Fruit fly (Drosophila melanogaster) whole organism, embryonic: ENCODE results near the gene heph.
A peak's percentile ranks its signal among the peaks of the same experiment; 100 is the strongest.

ENCODE experiments used
- Atf6 ChIP-seq: fragments of 200-800 bp; sonication (Bioruptor generic); IDR thresholded peaks from 2 replicates; pipeline ENCODE4 v1.3.6; 2022; ENCODE audit warnings: missing biosample characterization, missing genetic modification characterization
- BEAF-32 ChIP-seq: fragments of 200-800 bp; sonication (Bioruptor generic); optimal IDR thresholded peaks from 3 replicates; lab custom pipeline; 2017; ENCODE audit warnings: missing biosample characterization, missing genetic modification characterization, mild to moderate bottlenecking, moderate library complexity, missing genetic modification reagents
- BtbVII ChIP-seq: fragments of 200-800 bp; sonication (Bioruptor generic); optimal IDR thresholded peaks from 3 replicates; lab custom pipeline; 2017; ENCODE audit warnings: missing biosample characterization, mild to moderate bottlenecking, missing genetic modification characterization
- CG10654 ChIP-seq: fragments of 200-800 bp; sonication (Bioruptor generic); optimal IDR thresholded peaks from 2 replicates; lab custom pipeline; 2016; ENCODE audit warnings: missing biosample characterization, missing genetic modification characterization
- CG11695 ChIP-seq: fragments of 200-800 bp; sonication (Bioruptor generic); IDR thresholded peaks from 3 replicates; pipeline ENCODE4 v1.3.6; 2022; ENCODE audit warnings: missing biosample characterization, missing genetic modification characterization
- CG13287 ChIP-seq: fragments of 200-800 bp; sonication (Bioruptor generic); IDR thresholded peaks from 2 replicates; pipeline ENCODE4 v1.3.6; 2022; ENCODE audit warnings: missing biosample characterization, missing genetic modification characterization; ENCODE audit not compliant: partially characterized antibody
- CG14014 ChIP-seq: fragments of 200-800 bp; sonication (Bioruptor generic); IDR thresholded peaks from 2 replicates; pipeline ENCODE4 v1.3.6; 2022; ENCODE audit warnings: missing biosample characterization, missing genetic modification characterization
- CG14667 ChIP-seq: fragments of 200-800 bp; sonication (Bioruptor generic); IDR thresholded peaks from 2 replicates; pipeline ENCODE4 v1.3.6; 2022; ENCODE audit warnings: missing biosample characterization, missing genetic modification characterization
- CG16779 ChIP-seq: fragments of 200-800 bp; sonication (Bioruptor generic); IDR thresholded peaks from 2 replicates; pipeline ENCODE4 v1.3.6; 2022; ENCODE audit warnings: missing biosample characterization, missing genetic modification characterization
- CG17385 ChIP-seq: fragments of 200-800 bp; sonication (Bioruptor generic); optimal IDR thresholded peaks from 3 replicates; lab custom pipeline; 2018; ENCODE audit warnings: missing biosample characterization, mild to moderate bottlenecking, missing genetic modification characterization
- CG1792 ChIP-seq: fragments of 200-800 bp; sonication (Bioruptor generic); optimal IDR thresholded peaks from 2 replicates; lab custom pipeline; 2016; ENCODE audit warnings: missing biosample characterization, missing genetic modification characterization
- CG2875 ChIP-seq: fragments of 200-800 bp; sonication (Bioruptor generic); optimal IDR thresholded peaks from 2 replicates; lab custom pipeline; 2017; ENCODE audit warnings: missing biosample characterization, mild to moderate bottlenecking, missing genetic modification characterization, missing genetic modification reagents
- CG30020 ChIP-seq: fragments of 200-800 bp; optimal IDR thresholded peaks from 2 replicates; lab custom pipeline; 2019; ENCODE audit warnings: missing biosample characterization, mild to moderate bottlenecking, missing genetic modification characterization, moderate library complexity
- CG7963 ChIP-seq: fragments of 200-800 bp; sonication (Bioruptor generic); IDR thresholded peaks from 3 replicates; pipeline ENCODE4 v1.3.6; 2022; ENCODE audit warnings: missing biosample characterization, missing genetic modification characterization; ENCODE audit not compliant: partially characterized antibody
- CG8089 ChIP-seq: fragments of 200-800 bp; sonication (Bioruptor generic); optimal IDR thresholded peaks from 3 replicates; lab custom pipeline; 2016; ENCODE audit warnings: missing biosample characterization, missing genetic modification characterization
- CG8290 ChIP-seq, 3 experiments: fragments of 200-800 bp; sonication (Bioruptor generic); optimal IDR thresholded peaks; 2 replicates each; lab custom pipeline; 2016 to 2019; ENCODE audit warnings: missing biosample characterization in 3 of 3, missing genetic modification characterization in 3 of 3, mild to moderate bottlenecking in 2 of 3, moderate library complexity in 1 of 3
- CG8924 ChIP-seq: fragments of 200-800 bp; optimal IDR thresholded peaks from 3 replicates; lab custom pipeline; 2019; ENCODE audit warnings: missing biosample characterization, mild to moderate bottlenecking, missing genetic modification characterization, moderate library complexity
- CG8944 ChIP-seq: fragments of 200-800 bp; sonication (Bioruptor generic); optimal IDR thresholded peaks from 3 replicates; lab custom pipeline; 2016; ENCODE audit warnings: missing biosample characterization, missing genetic modification characterization
- Camta ChIP-seq: fragments of 200-800 bp; sonication (Bioruptor generic); optimal IDR thresholded peaks from 2 replicates; lab custom pipeline; 2016; ENCODE audit warnings: missing biosample characterization, missing genetic modification characterization
- Dbx ChIP-seq: fragments of 200-800 bp; sonication (Bioruptor generic); IDR thresholded peaks from 3 replicates; pipeline ENCODE4 v1.3.6; 2022; ENCODE audit warnings: missing biosample characterization, missing genetic modification characterization
- Drgx ChIP-seq: fragments of 200-800 bp; sonication (Bioruptor generic); IDR thresholded peaks from 2 replicates; pipeline ENCODE4 v1.3.6; 2022; ENCODE audit warnings: missing biosample characterization, missing genetic modification characterization
- Elba2 ChIP-seq: fragments of 200-800 bp; sonication (Bioruptor generic); optimal IDR thresholded peaks from 3 replicates; lab custom pipeline; 2016; ENCODE audit warnings: missing biosample characterization, missing genetic modification characterization
- Gsc ChIP-seq: fragments of 200-800 bp; sonication (Bioruptor generic); IDR thresholded peaks from 2 replicates; pipeline ENCODE4 v1.3.6; 2022; ENCODE audit warnings: missing biosample characterization, missing genetic modification characterization
- HLH3B ChIP-seq: fragments of 200-800 bp; sonication (Bioruptor generic); IDR thresholded peaks from 2 replicates; pipeline ENCODE4 v1.3.6; 2022; ENCODE audit warnings: missing biosample characterization, missing genetic modification characterization
- Max ChIP-seq: fragments of 200-800 bp; sonication (Bioruptor generic); optimal IDR thresholded peaks from 2 replicates; lab custom pipeline; 2016; ENCODE audit warnings: missing biosample characterization, mild to moderate bottlenecking, missing genetic modification characterization
- Med ChIP-seq: fragments of 200-800 bp; sonication (Bioruptor generic); peaks from one replicate; lab custom pipeline; 2016; ENCODE audit warnings: missing biosample characterization, missing genetic modification characterization, mild to moderate bottlenecking, inconsistent platforms, moderate library complexity
- Mrtf ChIP-seq: fragments of 200-800 bp; sonication (Bioruptor generic); IDR thresholded peaks from 3 replicates; pipeline ENCODE4 v1.3.6; 2022; ENCODE audit warnings: missing biosample characterization, missing genetic modification characterization
- Xrp1 ChIP-seq: fragments of 200-800 bp; sonication (Bioruptor generic); IDR thresholded peaks from 2 replicates; pipeline ENCODE4 v1.3.6; 2022; ENCODE audit warnings: missing biosample characterization, missing genetic modification characterization
- YL-1 ChIP-seq: fragments of 200-800 bp; sonication (Bioruptor generic); optimal IDR thresholded peaks from 3 replicates; lab custom pipeline; 2017; ENCODE audit warnings: missing biosample characterization, mild to moderate bottlenecking, missing genetic modification characterization
- al ChIP-seq: fragments of 200-800 bp; sonication (Bioruptor generic); IDR thresholded peaks from 2 replicates; pipeline ENCODE4 v1.3.6; 2022; ENCODE audit warnings: missing biosample characterization, missing genetic modification characterization
- cad ChIP-seq: fragments of >200 bp; optimal IDR thresholded peaks from 2 replicates; lab custom pipeline; 2017; ENCODE audit warnings: missing biosample characterization, missing genetic modification characterization
- chm ChIP-seq: fragments of 200-800 bp; sonication (Bioruptor generic); IDR thresholded peaks from 2 replicates; pipeline ENCODE4 v1.3.6; 2022; ENCODE audit warnings: missing biosample characterization, missing genetic modification characterization
- crp ChIP-seq, 2 experiments: fragments of 200-800 bp; sonication (Bioruptor generic); optimal IDR thresholded peaks; 2 replicates in 1 of 2; 3 replicates in 1 of 2; lab custom pipeline; 2017; ENCODE audit warnings: missing biosample characterization in 2 of 2, missing genetic modification characterization in 2 of 2, mild to moderate bottlenecking in 1 of 2, moderate library complexity in 1 of 2
- danr ChIP-seq: fragments of 200-800 bp; sonication (Bioruptor generic); IDR thresholded peaks from 2 replicates; pipeline ENCODE4 v1.3.6; 2022; ENCODE audit warnings: missing biosample characterization, missing genetic modification characterization
- dm ChIP-seq: fragments of 200-800 bp; sonication (Bioruptor generic); optimal IDR thresholded peaks from 3 replicates; lab custom pipeline; 2016; ENCODE audit warnings: missing biosample characterization, missing genetic modification characterization
- dysf ChIP-seq: fragments of 200-800 bp; sonication (Bioruptor generic); IDR thresholded peaks from 3 replicates; pipeline ENCODE4 v1.3.6; 2022; ENCODE audit warnings: missing biosample characterization, missing genetic modification characterization
- gcm ChIP-seq: fragments of 200-800 bp; sonication (Bioruptor generic); optimal IDR thresholded peaks from 2 replicates; lab custom pipeline; 2019; ENCODE audit warnings: missing biosample characterization, mild to moderate bottlenecking, missing genetic modification characterization, moderate library complexity
- gro ChIP-seq: fragments of 200-800 bp; sonication (Bioruptor generic); optimal IDR thresholded peaks from 2 replicates; lab custom pipeline; 2016; ENCODE audit warnings: missing biosample characterization, missing genetic modification characterization
- gsb-n ChIP-seq: fragments of 200-800 bp; sonication (Bioruptor generic); optimal IDR thresholded peaks from 3 replicates; lab custom pipeline; 2018; ENCODE audit warnings: missing biosample characterization, mild to moderate bottlenecking, missing genetic modification characterization
- ham ChIP-seq: fragments of 200-800 bp; sonication (Bioruptor generic); IDR thresholded peaks from 2 replicates; pipeline ENCODE4 v1.3.6; 2022; ENCODE audit warnings: missing biosample characterization, missing genetic modification characterization
- klu ChIP-seq: fragments of 200-800 bp; sonication (Bioruptor generic); IDR thresholded peaks from 2 replicates; pipeline ENCODE4 v1.3.6; 2022; ENCODE audit warnings: missing biosample characterization, missing genetic modification characterization
- kni ChIP-seq: fragments of 200-800 bp; sonication (Bioruptor generic); optimal IDR thresholded peaks from 3 replicates; lab custom pipeline; 2017; ENCODE audit warnings: mild to moderate bottlenecking, missing biosample characterization, missing genetic modification reagents, missing genetic modification characterization
- maf-S ChIP-seq: fragments of 200-800 bp; sonication (Bioruptor generic); optimal IDR thresholded peaks from 2 replicates; lab custom pipeline; 2016; ENCODE audit warnings: missing biosample characterization, missing genetic modification characterization
- oc ChIP-seq: fragments of 200-800 bp; sonication (Bioruptor generic); optimal IDR thresholded peaks from 2 replicates; lab custom pipeline; 2018; ENCODE audit warnings: missing biosample characterization, mild to moderate bottlenecking, missing genetic modification characterization, moderate library complexity
- onecut ChIP-seq: fragments of 200-800 bp; sonication (Bioruptor generic); IDR thresholded peaks from 2 replicates; pipeline ENCODE4 v1.3.6; 2022; ENCODE audit warnings: missing biosample characterization, missing genetic modification characterization
- pb ChIP-seq: fragments of 200-800 bp; sonication (Bioruptor generic); optimal IDR thresholded peaks from 3 replicates; lab custom pipeline; 2016; ENCODE audit warnings: missing biosample characterization, missing genetic modification characterization
- ssp ChIP-seq: fragments of 200-800 bp; sonication (Bioruptor generic); IDR thresholded peaks from 2 replicates; pipeline ENCODE4 v1.3.6; 2022; ENCODE audit warnings: missing biosample characterization, missing genetic modification characterization
- tgo ChIP-seq: fragments of 200-800 bp; sonication (Bioruptor generic); IDR thresholded peaks from 3 replicates; pipeline ENCODE4 v1.3.6; 2022; ENCODE audit warnings: missing biosample characterization, missing genetic modification characterization
- tio ChIP-seq: fragments of 200-800 bp; sonication (Bioruptor generic); optimal IDR thresholded peaks from 2 replicates; lab custom pipeline; 2017; ENCODE audit warnings: missing biosample characterization, missing genetic modification characterization, inconsistent platforms
- tup ChIP-seq: fragments of 200-800 bp; sonication (Bioruptor generic); optimal IDR thresholded peaks from 2 replicates; lab custom pipeline; 2016; ENCODE audit warnings: missing biosample characterization, mild to moderate bottlenecking, missing genetic modification characterization, moderate library complexity
- vvl ChIP-seq: fragments of 200-800 bp; sonication (Bioruptor generic); IDR thresholded peaks from 2 replicates; pipeline ENCODE4 v1.3.6; 2022; ENCODE audit warnings: missing biosample characterization, missing genetic modification characterization

Gene heph

DNA sequence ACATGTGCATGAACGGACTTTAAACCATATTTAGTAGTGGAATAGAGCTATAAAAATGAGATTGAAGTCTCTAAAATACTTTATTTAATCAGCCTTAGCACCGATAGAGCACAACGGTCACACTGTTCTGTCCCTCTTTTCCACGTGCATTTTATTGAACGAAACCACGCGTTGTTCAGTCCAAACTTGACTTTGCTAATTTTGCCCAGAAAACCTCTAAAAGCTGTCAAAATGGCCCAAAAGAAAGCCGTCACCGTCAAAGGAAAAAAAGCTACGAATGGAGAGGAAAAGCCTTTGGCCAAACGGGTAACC lies 37.1 kb upstream of the heph start (continued):
- TF ChIP-seq CG8290 (GFP tag; optimal IDR thresholded peaks at IDR 0.05; lab: Kevin White, UChicago) (no peak), CG8290 (tag; optimal IDR thresholded peaks at IDR 0.05; lab: Kevin White, UChicago) (peak in 1 of 2 experiments; percentile 12), Dbx (GFP tag; lab: Robert Waterston, UW) (no peak), Camta (GFP tag; lab: Kevin White, UChicago) (no peak), HLH3B (GFP tag; lab: Robert Waterston, UW) (0 out of 2 replicates have a peak, but pooled peaks have one; percentile 19), dysf (GFP tag; lab: Robert Waterston, UW) (no peak), Atf6 (GFP tag; lab: Robert Waterston, UW) (0 out of 2 replicates have a peak, but pooled peaks have one; percentile 22), BtbVII (GFP tag; lab: Kevin White, UChicago) (peak; percentile 21), onecut (peak; percentile 45), Elba2 (GFP tag; lab: Kevin White, UChicago) (no peak), dm (peak; percentile 94), BEAF-32 (GFP tag; lab: Kevin White, UChicago) (peak; percentile 8), Med (peak; percentile 89), CG8924 (tag; lab: Kevin White, UChicago) (peak; percentile 16), gcm (GFP tag; lab: Kevin White, UChicago) (no peak), YL-1 (peak; percentile 75), CG10654 (GFP tag; lab: Kevin White, UChicago) (no peak), maf-S (GFP tag; lab: Kevin White, UChicago) (no peak), CG8944 (GFP tag; lab: Kevin White, UChicago) (no peak), CG30020 (tag; lab: Kevin White, UChicago) (peak; percentile 35), CG8089 (no peak), CG14014 (0 out of 2 replicates have a peak, but pooled peaks have one; percentile 12), danr (GFP tag; lab: Robert Waterston, UW) (no peak), Mrtf (no peak), Max (GFP tag; lab: Kevin White, UChicago) (peak; percentile 72), CG14667 (GFP tag; lab: Robert Waterston, UW) (no peak), Drgx (GFP tag; lab: Robert Waterston, UW) (no peak), CG11695 (0 out of 3 replicates have a peak, but pooled peaks have one; percentile 18), CG17385 (GFP tag; lab: Kevin White, UChicago) (no peak), Xrp1 (peak; percentile 39; the same call in 1 of the 2 replicates), tgo (GFP tag; lab: Robert Waterston, UW) (0 out of 3 replicates have a peak, but pooled peaks have one; percentile 6)

DNA sequence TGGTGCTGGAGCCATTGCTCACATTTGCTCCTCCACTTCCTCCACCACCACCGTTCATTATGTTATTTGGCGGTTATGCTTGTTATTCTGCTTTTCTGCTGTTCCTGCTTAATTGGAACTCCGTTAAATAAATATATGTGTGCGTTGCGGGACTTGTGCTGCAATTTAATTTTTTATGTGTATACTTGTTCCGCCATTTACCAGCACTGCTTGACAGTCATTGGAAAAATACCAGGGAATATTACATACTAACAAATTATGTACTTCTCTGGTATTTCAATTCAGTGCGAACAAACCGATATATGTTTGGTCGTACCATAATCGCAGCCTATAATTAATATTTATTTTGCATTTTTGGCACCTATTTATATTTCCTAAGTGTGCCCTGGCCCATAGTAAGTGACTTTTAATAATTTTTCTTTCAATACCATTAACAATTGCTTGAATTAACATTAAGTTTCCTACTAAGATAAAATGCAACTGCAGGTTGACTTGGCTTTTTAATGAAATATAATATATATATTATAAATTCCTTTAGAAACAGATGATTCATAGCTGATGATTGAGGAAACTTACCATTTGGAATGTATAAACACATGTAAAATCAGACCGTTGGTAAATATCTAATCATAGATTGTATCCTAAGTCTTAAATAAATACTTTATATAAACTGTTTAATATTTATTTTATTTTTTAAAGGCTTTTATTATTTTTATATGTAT lies 36.6 kb upstream of the heph start, which contains the start of the genes krz and mod:
Gene krz (minus strand): TSS at position 212 of the 722 bp plus-strand sequence.
Gene mod (plus strand): TSS at position 279 of the 722 bp plus-strand sequence.
- TF ChIP-seq CG8290 (GFP tag; optimal IDR thresholded peaks at IDR 0.05; lab: Kevin White, UChicago) = no peak
- TF ChIP-seq CG8290 (tag; optimal IDR thresholded peaks at IDR 0.05; lab: Kevin White, UChicago) = peak in 1 of 2 experiments; percentile 64
- peak; percentile 84 for TF ChIP-seq ssp (GFP tag; lab: Robert Waterston, UW)
- TF ChIP-seq CG2875 (GFP tag; lab: Kevin White, UChicago) = no peak
- TF ChIP-seq tup = no peak
- TF ChIP-seq gro (GFP tag; lab: Kevin White, UChicago) = peak; percentile 45
- TF ChIP-seq ham (GFP tag; lab: Robert Waterston, UW) = no peak
- TF ChIP-seq CG16779 (GFP tag; lab: Robert Waterston, UW) = no peak
- peak; percentile 37; the same call in 1 of the 2 replicates for TF ChIP-seq CG13287 (GFP tag; lab: Robert Waterston, UW)
- TF ChIP-seq chm (GFP tag; lab: Robert Waterston, UW) = peak; percentile 49; the same call in 1 of the 2 replicates
- no peak for TF ChIP-seq gsb-n
- TF ChIP-seq vvl (GFP tag; lab: Robert Waterston, UW) = peak; percentile 44; the same call in 1 of the 2 replicates
- TF ChIP-seq cad (GFP tag; lab: Kevin White, UChicago) = no peak
- TF ChIP-seq CG7963 = no peak
- no peak for TF ChIP-seq kni (GFP tag; lab: Kevin White, UChicago)
- no peak for TF ChIP-seq klu
- TF ChIP-seq al (GFP tag; lab: Robert Waterston, UW) = no peak
- no peak for TF ChIP-seq oc (tag; lab: Kevin White, UChicago)
- no peak for TF ChIP-seq crp (GFP tag; optimal IDR thresholded peaks at IDR 0.05; lab: Kevin White, UChicago)
- no peak for TF ChIP-seq tio
- TF ChIP-seq Gsc (GFP tag; lab: Robert Waterston, UW) = no peak
- TF ChIP-seq CG1792 = no peak
- TF ChIP-seq pb (GFP tag; lab: Kevin White, UChicago) = no peak
